Fruit fly (Drosophila melanogaster) whole organism, embryonic: ENCODE data around the gene CG32102.

Experiments used
- Asciz ChIP-seq: fragments of 200-800 bp; sonication (Bioruptor generic); optimal IDR thresholded peaks from 2 replicates; lab custom pipeline; 2017; ENCODE audit warnings: missing biosample characterization, mild to moderate bottlenecking, missing genetic modification characterization, missing genetic modification reagents
- Awh ChIP-seq: fragments of 200-800 bp; sonication (Bioruptor generic); IDR thresholded peaks from 2 replicates; pipeline ENCODE4, ENCODE4 v1.3.6; 2022; ENCODE audit warnings: missing biosample characterization, missing genetic modification characterization
- CG1024 ChIP-seq: fragments of 200-800 bp; sonication (Bioruptor generic); IDR thresholded peaks from 2 replicates; pipeline ENCODE4 v1.3.6; 2022; ENCODE audit warnings: missing biosample characterization, missing genetic modification characterization
- CG10431 ChIP-seq: fragments of 200-800 bp; sonication (Bioruptor generic); optimal IDR thresholded peaks from 3 replicates; lab custom pipeline; 2018; ENCODE audit warnings: missing biosample characterization, mild to moderate bottlenecking, missing genetic modification characterization
- CG10462 ChIP-seq: fragments of 200-800 bp; sonication (Bioruptor generic); optimal IDR thresholded peaks from 2 replicates; lab custom pipeline; 2016; ENCODE audit warnings: missing biosample characterization, missing genetic modification characterization
- CG10959 ChIP-seq: fragments of 200-800 bp; sonication (Bioruptor generic); IDR thresholded peaks from 2 replicates; pipeline ENCODE4 v1.3.6; 2022; ENCODE audit warnings: missing biosample characterization, missing genetic modification characterization
- CG11093 ChIP-seq: fragments of 200-800 bp; sonication (Bioruptor generic); IDR thresholded peaks from 3 replicates; pipeline ENCODE4 v1.3.6; 2022; ENCODE audit warnings: missing biosample characterization, missing genetic modification characterization
- CG11247 ChIP-seq: fragments of 200-800 bp; sonication (Bioruptor generic); IDR thresholded peaks from 2 replicates; pipeline ENCODE4 v1.3.6; 2022; ENCODE audit warnings: missing biosample characterization, missing genetic modification characterization
- CG12744 ChIP-seq: fragments of 200-800 bp; sonication (Bioruptor generic); optimal IDR thresholded peaks from 2 replicates; lab custom pipeline; 2016; ENCODE audit warnings: missing biosample characterization, missing genetic modification characterization
- CG14710 ChIP-seq: fragments of 200-800 bp; sonication (Bioruptor generic); optimal IDR thresholded peaks from 3 replicates; lab custom pipeline; 2019; ENCODE audit warnings: missing biosample characterization, mild to moderate bottlenecking, missing genetic modification characterization, moderate library complexity
- CG1603 ChIP-seq: fragments of 200-800 bp; sonication (Bioruptor generic); optimal IDR thresholded peaks from 2 replicates; lab custom pipeline; 2019; ENCODE audit warnings: missing biosample characterization, mild to moderate bottlenecking, missing genetic modification characterization, moderate library complexity
- CG16779 ChIP-seq: fragments of 200-800 bp; sonication (Bioruptor generic); IDR thresholded peaks from 2 replicates; pipeline ENCODE4 v1.3.6; 2022; ENCODE audit warnings: missing biosample characterization, missing genetic modification characterization
- CG17361 ChIP-seq: fragments of 200-800 bp; sonication (Bioruptor generic); IDR thresholded peaks from 3 replicates; pipeline ENCODE4 v1.3.6; 2022; ENCODE audit warnings: missing biosample characterization, missing genetic modification characterization
- CG17802 ChIP-seq: fragments of 200-800 bp; sonication (Bioruptor generic); optimal IDR thresholded peaks from 2 replicates; lab custom pipeline; 2018; ENCODE audit warnings: missing biosample characterization, mild to moderate bottlenecking, missing genetic modification characterization, moderate library complexity
- CG17912 ChIP-seq: fragments of 200-800 bp; sonication (Bioruptor generic); optimal IDR thresholded peaks from 2 replicates; lab custom pipeline; 2018; ENCODE audit warnings: missing biosample characterization, mild to moderate bottlenecking, missing genetic modification characterization
- CG18011 ChIP-seq: fragments of 200-800 bp; sonication (Bioruptor generic); optimal IDR thresholded peaks from 2 replicates; lab custom pipeline; 2017; ENCODE audit warnings: missing biosample characterization, missing genetic modification characterization, mild to moderate bottlenecking, moderate library complexity, missing genotype
- CG1832 ChIP-seq: fragments of 200-800 bp; sonication (Bioruptor generic); optimal IDR thresholded peaks from 2 replicates; lab custom pipeline; 2017; ENCODE audit warnings: missing biosample characterization, mild to moderate bottlenecking, missing genetic modification characterization, inconsistent platforms
- CG4707 ChIP-seq: fragments of 200-800 bp; sonication (Bioruptor generic); optimal IDR thresholded peaks from 2 replicates; lab custom pipeline; 2018; ENCODE audit warnings: missing biosample characterization, mild to moderate bottlenecking, missing genetic modification characterization, moderate library complexity
- CG4820 ChIP-seq: fragments of 200-800 bp; sonication (Bioruptor generic); optimal IDR thresholded peaks from 3 replicates; lab custom pipeline; 2016; ENCODE audit warnings: missing biosample characterization, missing genetic modification characterization
- CG6813 ChIP-seq: fragments of 200-800 bp; sonication (Bioruptor generic); optimal IDR thresholded peaks from 2 replicates; lab custom pipeline; 2017; ENCODE audit warnings: missing biosample characterization, missing genetic modification characterization, mild to moderate bottlenecking, moderate library complexity, missing genetic modification reagents
- CG7357 ChIP-seq: fragments of 200-800 bp; sonication (Bioruptor generic); IDR thresholded peaks from 3 replicates; pipeline ENCODE4 v1.3.6; 2022; ENCODE audit warnings: missing biosample characterization, missing genetic modification characterization
- CG8765 ChIP-seq: fragments of 200-800 bp; sonication (Bioruptor generic); IDR thresholded peaks from 2 replicates; pipeline ENCODE4 v1.3.6; 2022; ENCODE audit warnings: missing biosample characterization, missing genetic modification characterization
- CG8944 ChIP-seq: fragments of 200-800 bp; sonication (Bioruptor generic); optimal IDR thresholded peaks from 3 replicates; lab custom pipeline; 2016; ENCODE audit warnings: missing biosample characterization, missing genetic modification characterization
- CG9437 ChIP-seq: fragments of 200-800 bp; sonication (Bioruptor generic); optimal IDR thresholded peaks from 2 replicates; lab custom pipeline; 2018; ENCODE audit warnings: missing biosample characterization, mild to moderate bottlenecking, missing genetic modification characterization
- CG9727 ChIP-seq: fragments of 200-800 bp; sonication (Bioruptor generic); optimal IDR thresholded peaks from 3 replicates; lab custom pipeline; 2017; ENCODE audit warnings: missing biosample characterization, mild to moderate bottlenecking, missing genetic modification characterization
- CrebB ChIP-seq: fragments of 200-800 bp; sonication (Bioruptor generic); optimal IDR thresholded peaks from 3 replicates; lab custom pipeline; 2018; ENCODE audit warnings: missing biosample characterization, mild to moderate bottlenecking, missing genetic modification characterization
- Dip2 ChIP-seq: fragments of 200-800 bp; sonication (Bioruptor generic); IDR thresholded peaks from 2 replicates; pipeline ENCODE4 v1.3.6; 2022; ENCODE audit warnings: missing biosample characterization, missing genetic modification characterization
- Dip3 ChIP-seq: fragments of 200-800 bp; sonication (Bioruptor generic); optimal IDR thresholded peaks from 3 replicates; lab custom pipeline; 2016; ENCODE audit warnings: missing biosample characterization, missing genetic modification characterization
- Fer1 ChIP-seq: fragments of 200-800 bp; sonication (Bioruptor generic); optimal IDR thresholded peaks from 2 replicates; lab custom pipeline; 2017; ENCODE audit warnings: missing biosample characterization, mild to moderate bottlenecking, missing genetic modification characterization
- HLHmδ ChIP-seq: fragments of 200-800 bp; sonication (Bioruptor generic); optimal IDR thresholded peaks from 2 replicates; lab custom pipeline; 2018; ENCODE audit warnings: missing biosample characterization, mild to moderate bottlenecking, missing genetic modification characterization, moderate library complexity
- Sry-δ ChIP-seq: fragments of 200-800 bp; sonication (Bioruptor generic); optimal IDR thresholded peaks from 2 replicates; lab custom pipeline; 2016; ENCODE audit warnings: missing biosample characterization, missing genetic modification characterization
- Xbp1 ChIP-seq: fragments of 200-800 bp; sonication (Bioruptor generic); optimal IDR thresholded peaks from 3 replicates; lab custom pipeline; 2016; ENCODE audit warnings: missing biosample characterization, mild to moderate bottlenecking, missing genetic modification characterization
- al ChIP-seq: fragments of 200-800 bp; sonication (Bioruptor generic); IDR thresholded peaks from 2 replicates; pipeline ENCODE4 v1.3.6; 2022; ENCODE audit warnings: missing biosample characterization, missing genetic modification characterization
- bab2 ChIP-seq: fragments of 200-800 bp; sonication (Bioruptor generic); optimal IDR thresholded peaks from 2 replicates; lab custom pipeline; 2016; ENCODE audit warnings: missing biosample characterization, missing genetic modification characterization
- croc ChIP-seq: fragments of 200-800 bp; sonication (Bioruptor generic); conservative IDR thresholded peaks from 3 replicates; pipeline ENCODE4 v1.3.6; 2022; ENCODE audit warnings: missing biosample characterization, missing genetic modification characterization
- dysf ChIP-seq: fragments of 200-800 bp; sonication (Bioruptor generic); IDR thresholded peaks from 3 replicates; pipeline ENCODE4 v1.3.6; 2022; ENCODE audit warnings: missing biosample characterization, missing genetic modification characterization
- esg ChIP-seq: fragments of 200-800 bp; sonication (Bioruptor generic); conservative IDR thresholded peaks from 2 replicates; pipeline ENCODE4 v1.3.6; 2022; ENCODE audit warnings: missing biosample characterization, missing genetic modification characterization
- exex ChIP-seq: fragments of 200-800 bp; sonication (Bioruptor generic); optimal IDR thresholded peaks from 4 replicates; lab custom pipeline; 2018; ENCODE audit warnings: missing biosample characterization, mild to moderate bottlenecking, missing genetic modification characterization, moderate library complexity
- fd64A ChIP-seq: fragments of 200-800 bp; sonication (Bioruptor generic); optimal IDR thresholded peaks from 3 replicates; lab custom pipeline; 2018; ENCODE audit warnings: missing biosample characterization, mild to moderate bottlenecking, missing genetic modification characterization
- gcm ChIP-seq: fragments of 200-800 bp; sonication (Bioruptor generic); optimal IDR thresholded peaks from 2 replicates; lab custom pipeline; 2019; ENCODE audit warnings: missing biosample characterization, mild to moderate bottlenecking, missing genetic modification characterization, moderate library complexity
- gsb ChIP-seq: fragments of 200-800 bp; sonication (Bioruptor generic); IDR thresholded peaks from 2 replicates; pipeline ENCODE4 v1.3.6; 2022; ENCODE audit warnings: missing biosample characterization, missing genetic modification characterization
- knrl ChIP-seq: fragments of 200-800 bp; sonication (Bioruptor generic); IDR thresholded peaks from 3 replicates; pipeline ENCODE4 v1.3.6; 2022; ENCODE audit warnings: missing biosample characterization, missing genetic modification characterization; ENCODE audit not compliant: partially characterized antibody
- luna ChIP-seq: fragments of 200-800 bp; sonication (Bioruptor generic); optimal IDR thresholded peaks from 2 replicates; lab custom pipeline; 2016; ENCODE audit warnings: missing biosample characterization, missing genetic modification characterization
- mirr ChIP-seq: fragments of 200-800 bp; sonication (Bioruptor generic); optimal IDR thresholded peaks from 3 replicates; lab custom pipeline; 2018; ENCODE audit warnings: missing biosample characterization, mild to moderate bottlenecking, missing genetic modification characterization
- p53 ChIP-seq: fragments of 200-800 bp; sonication (Bioruptor generic); optimal IDR thresholded peaks from 2 replicates; lab custom pipeline; 2016; ENCODE audit warnings: missing biosample characterization, missing genetic modification characterization
- pb ChIP-seq: fragments of 200-800 bp; sonication (Bioruptor generic); optimal IDR thresholded peaks from 3 replicates; lab custom pipeline; 2016; ENCODE audit warnings: missing biosample characterization, missing genetic modification characterization
- pzg ChIP-seq: fragments of 200-800 bp; sonication (Bioruptor generic); optimal IDR thresholded peaks from 3 replicates; lab custom pipeline; 2018; ENCODE audit warnings: missing biosample characterization, mild to moderate bottlenecking, missing genetic modification characterization, moderate library complexity
- seq ChIP-seq: fragments of 200-800 bp; sonication (Bioruptor generic); IDR thresholded peaks from 2 replicates; pipeline ENCODE4 v1.3.6; 2022; ENCODE audit warnings: missing biosample characterization, missing genetic modification characterization
- sna ChIP-seq: fragments of 200-800 bp; sonication (Bioruptor generic); IDR thresholded peaks from 2 replicates; pipeline ENCODE4 v1.3.6; 2022; ENCODE audit warnings: missing biosample characterization, missing genetic modification characterization; ENCODE audit not compliant: partially characterized antibody
- ttk ChIP-seq: fragments of 200-800 bp; sonication (Bioruptor generic); IDR thresholded peaks from 2 replicates; pipeline ENCODE4 v2.1.2; 2022; ENCODE audit warnings: missing biosample characterization, missing genetic modification characterization

CG32102 gene

DNA sequence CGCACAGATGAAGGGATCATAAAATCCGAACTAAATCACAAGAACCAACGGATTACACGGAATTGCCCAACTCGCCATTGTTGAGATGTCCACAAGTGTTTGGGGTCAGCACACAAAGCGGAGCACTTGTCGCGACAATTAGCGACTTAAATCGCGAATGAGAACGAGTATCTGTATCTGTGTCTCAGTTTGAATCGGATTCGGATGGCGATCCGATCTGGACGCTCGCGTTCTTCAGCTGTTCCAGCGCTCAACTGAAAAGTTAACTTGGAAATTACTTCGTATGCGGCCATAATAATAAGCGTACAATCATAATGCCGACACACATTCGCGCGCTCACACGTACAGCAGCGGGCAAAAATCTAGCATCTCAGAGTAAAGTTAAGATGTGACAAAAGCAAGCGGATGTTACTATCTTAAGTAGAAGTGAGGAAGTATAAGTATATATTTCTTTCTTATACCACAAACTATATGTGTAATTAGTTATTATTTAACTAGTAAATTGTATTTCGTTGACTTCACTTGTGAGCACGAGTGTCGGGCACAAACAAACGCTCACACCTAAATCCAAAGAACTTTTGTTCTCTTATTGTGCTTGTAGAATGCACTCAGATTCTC, 20.9 kb upstream of the CG32102 start, which contains the start of gene CG10660 (continued):
- TF ChIP-seq exex (tag; lab: Kevin White, UChicago) (peak; percentile 22), CG8765 (GFP tag; lab: Robert Waterston, UW) (peak; percentile 42; the same call in 1 of the 2 replicates), CG1024 (GFP tag; lab: Robert Waterston, UW) (peak; percentile 86), CG4820 (GFP tag; lab: Kevin White, UChicago) (peak; percentile 87), p53 (GFP tag; lab: Kevin White, UChicago) (no peak), CG14710 (peak; percentile 81), HLHmδ (no peak), esg (GFP tag; lab: Robert Waterston, UW) (peak; percentile 84), CG17912 (GFP tag; lab: Kevin White, UChicago) (no peak), CG11093 (GFP tag; lab: Robert Waterston, UW) (peak; percentile 70; the same call in 2 of the 3 replicates), Sry-δ (GFP tag; lab: Kevin White, UChicago) (peak; percentile 8), CG17802 (tag; lab: Kevin White, UChicago) (peak; percentile 65), CG7357 (peak; percentile 73), pb (GFP tag; lab: Kevin White, UChicago) (peak; percentile 45), CG6813 (peak; percentile 78), CG16779 (GFP tag; lab: Robert Waterston, UW) (0 out of 2 replicates have a peak, but pooled peaks have one; percentile 55), CG17361 (GFP tag; lab: Robert Waterston, UW) (peak; percentile 87), gcm (GFP tag; lab: Kevin White, UChicago) (peak; percentile 89), CG12744 (peak; percentile 53), knrl (GFP tag; lab: Robert Waterston, UW) (no peak), CG1832 (GFP tag; lab: Kevin White, UChicago) (no peak), luna (GFP tag; lab: Kevin White, UChicago) (peak; percentile 18), Dip3 (GFP tag; lab: Kevin White, UChicago) (peak; percentile 69), Fer1 (GFP tag; lab: Kevin White, UChicago) (peak; percentile 83), sna (GFP tag; lab: Robert Waterston, UW) (no peak), mirr (GFP tag; lab: Kevin White, UChicago) (peak; percentile 13), Awh (peak; percentile 81), Asciz (GFP tag; lab: Kevin White, UChicago) (peak; percentile 91), croc (GFP tag; lab: Robert Waterston, UW) (peak; percentile 63), CG11247 (GFP tag; lab: Robert Waterston, UW) (peak; percentile 80), CG10959 (GFP tag; lab: Robert Waterston, UW) (peak; percentile 66; the same call in 1 of the 2 replicates), gsb (GFP tag; lab: Robert Waterston, UW) (peak; percentile 65), CG10462 (GFP tag; lab: Kevin White, UChicago) (peak; percentile 43), seq (GFP tag; lab: Robert Waterston, UW) (peak; percentile 88), al (GFP tag; lab: Robert Waterston, UW) (peak; percentile 37; the same call in 1 of the 2 replicates), CG1603 (tag; lab: Kevin White, UChicago) (peak; percentile 96), Dip2 (GFP tag; lab: Robert Waterston, UW) (no peak), bab2 (GFP tag; lab: Kevin White, UChicago) (peak; percentile 79), CG18011 (peak; percentile 73), pzg (GFP tag; lab: Kevin White, UChicago) (no peak), ttk (peak; percentile 80), Xbp1 (GFP tag; lab: Kevin White, UChicago) (peak; percentile 90), CG9727 (peak; percentile 84), CG8944 (GFP tag; lab: Kevin White, UChicago) (peak; percentile 63), fd64A (GFP tag; lab: Kevin White, UChicago) (peak; percentile 68), dysf (GFP tag; lab: Robert Waterston, UW) (peak; percentile 89), CG10431 (GFP tag; lab: Kevin White, UChicago) (peak; percentile 73), CrebB (tag; lab: Kevin White, UChicago) (peak; percentile 84), CG9437 (GFP tag; lab: Kevin White, UChicago) (peak; percentile 77), CG4707 (GFP tag; lab: Kevin White, UChicago) (peak; percentile 73)
